Worm (Caenorhabditis elegans): ENCODE data around the gene K08F8.15.

K08F8.15 gene

DNA sequence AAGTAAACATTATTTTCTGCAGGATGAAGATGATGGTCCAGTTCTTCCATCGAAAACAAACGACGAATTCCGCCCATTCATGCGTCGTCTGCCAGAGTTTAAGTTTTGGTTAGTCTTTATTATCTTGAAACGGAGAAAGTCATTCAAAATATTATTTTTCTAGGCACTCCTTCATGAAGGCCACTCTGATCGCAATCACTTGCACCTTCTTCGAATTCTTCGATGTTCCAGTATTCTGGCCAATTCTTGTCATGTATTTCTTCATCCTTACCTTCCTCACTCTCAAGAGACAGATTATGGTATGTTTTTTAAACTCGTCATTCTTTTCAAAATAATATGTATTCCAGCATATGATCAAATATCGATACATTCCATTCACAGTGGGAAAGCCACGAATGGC is 45.2 kb downstream of the K08F8.15 start:
- TF ChIP-seq B0310.2 (tag; optimal IDR thresholded peaks at IDR 0.05), result no peak
- TF ChIP-seq pes-1 (GFP tag; IDR thresholded peaks at IDR 0.05), result no peak

- TF ChIP-seq hnd-1 (tag; optimal IDR thresholded peaks at IDR 0.05), result no peak
- TF ChIP-seq hmbx-1 (tag; optimal IDR thresholded peaks at IDR 0.05), result no peak
- TF ChIP-seq pes-1 (GFP tag; IDR thresholded peaks at IDR 0.05), result no peak
- TF ChIP-seq tbx-37 (GFP tag; conservative IDR thresholded peaks at IDR 0.05), result no peak
- no peak for TF ChIP-seq flt-1 (GFP tag; IDR thresholded peaks at IDR 0.05)
- no peak for TF ChIP-seq hmg-4 (GFP tag; optimal IDR thresholded peaks at IDR 0.05)
- TF ChIP-seq ceh-13 (GFP tag; optimal IDR thresholded peaks at IDR 0.05), result no peak
- no peak for TF ChIP-seq aly-1 (tag; optimal IDR thresholded peaks at IDR 0.05)
- TF ChIP-seq B0310.2 (tag; optimal IDR thresholded peaks at IDR 0.05), result no peak
- TF ChIP-seq scrt-1 (GFP tag; IDR thresholded peaks at IDR 0.05), result no peak
- no peak for TF ChIP-seq F13C5.2 (tag; optimal IDR thresholded peaks at IDR 0.05)
- TF ChIP-seq ama-1 (optimal IDR thresholded peaks at IDR 0.05), result no peak
- no peak for TF ChIP-seq ets-7 (tag; optimal IDR thresholded peaks at IDR 0.05)
Measured at ce11 chrII:8812346-8812745, 45.7 kb downstream of the K08F8.15 start.

DNA sequence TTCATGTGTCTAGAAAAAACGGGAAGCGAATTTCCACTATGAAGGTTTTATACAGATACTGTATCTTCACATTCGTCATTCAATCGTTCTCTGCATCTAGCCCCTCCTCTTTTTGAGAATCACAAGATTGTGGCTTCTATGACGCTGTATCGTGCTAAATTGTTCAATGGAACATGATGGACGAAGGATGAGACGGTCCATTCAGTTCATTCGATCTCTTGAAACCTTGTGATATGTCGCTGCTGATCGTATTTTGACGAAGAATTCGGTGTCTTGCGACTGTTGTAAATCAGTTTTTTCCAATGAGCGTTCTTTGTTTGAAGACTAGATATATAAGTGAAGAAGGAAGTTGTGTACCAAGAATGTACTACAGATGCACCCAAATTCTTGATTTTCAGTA is 47.0 kb downstream of the K08F8.15 start:
- TF ChIP-seq ets-7 (tag; optimal IDR thresholded peaks at IDR 0.05) (no peak), tra-4 (tag; optimal IDR thresholded peaks at IDR 0.05) (no peak), pes-1 (GFP tag; IDR thresholded peaks at IDR 0.05) (no peak)

DNA sequence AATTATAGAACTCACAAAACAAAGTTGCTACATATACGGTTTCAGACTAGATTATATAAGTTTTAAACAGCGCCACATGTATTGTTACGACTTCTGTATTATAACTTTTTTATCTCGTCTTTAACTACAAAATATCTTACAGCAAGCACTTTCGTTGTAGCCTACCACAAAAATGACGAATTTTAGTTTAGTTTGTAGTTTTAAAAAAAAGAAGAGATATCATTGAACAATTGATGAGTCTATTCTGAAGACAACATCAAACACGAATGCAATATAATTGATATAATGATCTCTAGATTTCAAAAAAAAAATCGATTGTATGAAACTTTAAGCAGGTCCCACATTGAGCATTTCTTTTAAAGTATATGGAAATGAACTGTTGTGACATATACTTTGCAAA is 47.6 kb downstream of the K08F8.15 start:
- TF ChIP-seq ama-1 (optimal IDR thresholded peaks at IDR 0.05) (no peak), scrt-1 (GFP tag; IDR thresholded peaks at IDR 0.05) (no peak), flt-1 (GFP tag; IDR thresholded peaks at IDR 0.05) (no peak), hmbx-1 (tag; optimal IDR thresholded peaks at IDR 0.05) (no peak), tra-4 (tag; optimal IDR thresholded peaks at IDR 0.05) (no peak), ceh-13 (GFP tag; optimal IDR thresholded peaks at IDR 0.05) (no peak), hmg-4 (GFP tag; optimal IDR thresholded peaks at IDR 0.05) (no peak), B0310.2 (tag; optimal IDR thresholded peaks at IDR 0.05) (no peak), aly-1 (tag; optimal IDR thresholded peaks at IDR 0.05) (no peak), tbx-37 (GFP tag; conservative IDR thresholded peaks at IDR 0.05) (no peak), pes-1 (GFP tag; IDR thresholded peaks at IDR 0.05) (no peak), hnd-1 (tag; optimal IDR thresholded peaks at IDR 0.05) (no peak), tbx-11 (GFP tag; IDR thresholded peaks at IDR 0.05) (no peak), ets-7 (tag; optimal IDR thresholded peaks at IDR 0.05) (no peak)

Measured in whole organism, early embryonic.